Fruit fly (Drosophila melanogaster) whole organism, embryonic: ENCODE data around the gene Cdk1.

ENCODE experiments used
- Ada2b ChIP-seq: fragments of 200-800 bp; sonication (Bioruptor generic); IDR thresholded peaks from 2 replicates; pipeline ENCODE4 v1.3.6; 2022; ENCODE audit warnings: missing biosample characterization, missing genetic modification characterization
- CG10321 ChIP-seq: fragments of 200-800 bp; sonication (Bioruptor generic); IDR thresholded peaks from 2 replicates; pipeline ENCODE4 v1.3.6; 2022; ENCODE audit warnings: missing biosample characterization, missing genetic modification characterization
- CG10543 ChIP-seq: fragments of 200-800 bp; sonication (Bioruptor generic); optimal IDR thresholded peaks from 3 replicates; lab custom pipeline; 2017; ENCODE audit warnings: missing biosample characterization, mild to moderate bottlenecking, missing genetic modification characterization, moderate library complexity
- CG11456 ChIP-seq: fragments of 200-800 bp; sonication (Bioruptor generic); IDR thresholded peaks from 3 replicates; pipeline ENCODE4 v1.3.6; 2022; ENCODE audit warnings: missing biosample characterization, missing genetic modification characterization
- CG12155 ChIP-seq: fragments of 200-800 bp; sonication (Bioruptor generic); optimal IDR thresholded peaks from 3 replicates; lab custom pipeline; 2016; ENCODE audit warnings: missing biosample characterization, missing genetic modification characterization
- CG13775 ChIP-seq: fragments of 200-800 bp; sonication (Bioruptor generic); optimal IDR thresholded peaks from 3 replicates; lab custom pipeline; 2017; ENCODE audit warnings: missing biosample characterization, mild to moderate bottlenecking, missing genetic modification characterization
- CG13894 ChIP-seq: fragments of 200-800 bp; sonication (Bioruptor generic); optimal IDR thresholded peaks from 3 replicates; lab custom pipeline; 2018; ENCODE audit warnings: missing biosample characterization, mild to moderate bottlenecking, missing genetic modification characterization, moderate library complexity
- CG14014 ChIP-seq: fragments of 200-800 bp; sonication (Bioruptor generic); IDR thresholded peaks from 2 replicates; pipeline ENCODE4 v1.3.6; 2022; ENCODE audit warnings: missing biosample characterization, missing genetic modification characterization
- CG14050 ChIP-seq: fragments of 200-800 bp; sonication (Bioruptor generic); IDR thresholded peaks from 3 replicates; pipeline ENCODE4 v1.3.6; 2022; ENCODE audit warnings: missing biosample characterization, missing genetic modification characterization
- CG15696 ChIP-seq: fragments of 200-800 bp; sonication (Bioruptor generic); optimal IDR thresholded peaks from 2 replicates; lab custom pipeline; 2019; ENCODE audit warnings: missing biosample characterization, mild to moderate bottlenecking, missing genetic modification characterization, moderate library complexity
- CG17568 ChIP-seq: fragments of 200-800 bp; sonication (Bioruptor generic); optimal IDR thresholded peaks from 2 replicates; lab custom pipeline; 2018; ENCODE audit warnings: missing biosample characterization, mild to moderate bottlenecking, missing genetic modification characterization, moderate library complexity
- CG18619 ChIP-seq: fragments of 200-800 bp; sonication (Bioruptor generic); optimal IDR thresholded peaks from 3 replicates; lab custom pipeline; 2017; ENCODE audit warnings: missing biosample characterization, mild to moderate bottlenecking, missing genetic modification characterization
- CG18764 ChIP-seq: fragments of 200-800 bp; sonication (Bioruptor generic); optimal IDR thresholded peaks from 3 replicates; lab custom pipeline; 2016; ENCODE audit warnings: missing biosample characterization, missing genetic modification characterization
- CG42726 ChIP-seq: fragments of 200-800 bp; sonication (Bioruptor generic); IDR thresholded peaks from 2 replicates; pipeline ENCODE4 v1.3.6; 2022; ENCODE audit warnings: missing biosample characterization, missing genetic modification characterization; ENCODE audit not compliant: partially characterized antibody
- CG43689 ChIP-seq: fragments of 200-800 bp; sonication (Bioruptor generic); IDR thresholded peaks from 2 replicates; pipeline ENCODE4 v1.3.6; 2022; ENCODE audit warnings: missing biosample characterization, missing genetic modification characterization
- CG4404 ChIP-seq: fragments of 200-800 bp; sonication (Bioruptor generic); IDR thresholded peaks from 2 replicates; pipeline ENCODE4 v1.3.6; 2022; ENCODE audit warnings: missing biosample characterization, missing genetic modification characterization
- CG4854 ChIP-seq: fragments of 200-800 bp; sonication (Bioruptor generic); optimal IDR thresholded peaks from 2 replicates; lab custom pipeline; 2016; ENCODE audit warnings: missing biosample characterization, missing genetic modification characterization, inconsistent platforms
- CG5180 ChIP-seq: fragments of 200-800 bp; sonication (Bioruptor generic); optimal IDR thresholded peaks from 3 replicates; lab custom pipeline; 2017; ENCODE audit warnings: missing biosample characterization, missing genetic modification characterization, mild to moderate bottlenecking, moderate library complexity, missing genetic modification reagents
- CG7357 ChIP-seq: fragments of 200-800 bp; sonication (Bioruptor generic); IDR thresholded peaks from 3 replicates; pipeline ENCODE4 v1.3.6; 2022; ENCODE audit warnings: missing biosample characterization, missing genetic modification characterization
- CkIIα-i1 ChIP-seq: fragments of 200-800 bp; sonication (Bioruptor generic); IDR thresholded peaks from 2 replicates; pipeline ENCODE4 v1.3.6; 2022; ENCODE audit warnings: missing biosample characterization, missing genetic modification characterization
- Dip2 ChIP-seq: fragments of 200-800 bp; sonication (Bioruptor generic); IDR thresholded peaks from 2 replicates; pipeline ENCODE4 v1.3.6; 2022; ENCODE audit warnings: missing biosample characterization, missing genetic modification characterization
- Dip3 ChIP-seq: fragments of 200-800 bp; sonication (Bioruptor generic); optimal IDR thresholded peaks from 3 replicates; lab custom pipeline; 2016; ENCODE audit warnings: missing biosample characterization, missing genetic modification characterization
- GATAe ChIP-seq: fragments of 200-800 bp; sonication (Bioruptor generic); conservative IDR thresholded peaks from 2 replicates; pipeline ENCODE4 v1.3.6; 2022; ENCODE audit warnings: missing biosample characterization, missing genetic modification characterization
- HLH4C ChIP-seq: fragments of 200-800 bp; sonication (Bioruptor generic); IDR thresholded peaks from 3 replicates; pipeline ENCODE4 v1.3.6; 2022; ENCODE audit warnings: missing biosample characterization, missing genetic modification characterization; ENCODE audit not compliant: partially characterized antibody
- HmgZ ChIP-seq: fragments of 200-800 bp; sonication (Bioruptor generic); optimal IDR thresholded peaks from 2 replicates; lab custom pipeline; 2018; ENCODE audit warnings: missing biosample characterization, mild to moderate bottlenecking, missing genetic modification characterization
- Hr3 ChIP-seq: fragments of 200-800 bp; sonication (Bioruptor generic); optimal IDR thresholded peaks from 3 replicates; lab custom pipeline; 2016; ENCODE audit warnings: missing biosample characterization, missing genetic modification characterization
- MESR4 ChIP-seq: fragments of 200-800 bp; sonication (Bioruptor generic); optimal IDR thresholded peaks from 2 replicates; lab custom pipeline; 2018; ENCODE audit warnings: missing biosample characterization, mild to moderate bottlenecking, missing genetic modification characterization, moderate library complexity
- Neu2 ChIP-seq: fragments of 200-800 bp; sonication (Bioruptor generic); optimal IDR thresholded peaks from 3 replicates; lab custom pipeline; 2016; ENCODE audit warnings: missing biosample characterization, missing genetic modification characterization, borderline replicate concordance
- Oaz ChIP-seq: fragments of 200-800 bp; sonication (Bioruptor generic); IDR thresholded peaks from 2 replicates; pipeline ENCODE4 v1.3.6; 2022; ENCODE audit warnings: missing biosample characterization, missing genetic modification characterization
- Ravus ChIP-seq: fragments of 200-800 bp; sonication (Bioruptor generic); IDR thresholded peaks from 2 replicates; pipeline ENCODE4 v1.3.6; 2022; ENCODE audit warnings: missing biosample characterization, missing genetic modification characterization
- Side ChIP-seq: fragments of 200-800 bp; sonication (Bioruptor generic); optimal IDR thresholded peaks from 2 replicates; lab custom pipeline; 2016; ENCODE audit warnings: missing biosample characterization, missing genetic modification characterization
- Sox102F ChIP-seq: fragments of 200-800 bp; sonication (Bioruptor generic); optimal IDR thresholded peaks from 2 replicates; lab custom pipeline; 2018; ENCODE audit warnings: missing biosample characterization, mild to moderate bottlenecking, missing genetic modification characterization, moderate library complexity
- amos ChIP-seq: fragments of 200-800 bp; sonication (Bioruptor generic); IDR thresholded peaks from 2 replicates; pipeline ENCODE4 v1.3.6; 2022; ENCODE audit warnings: missing biosample characterization, missing genetic modification characterization; ENCODE audit not compliant: partially characterized antibody
- aop ChIP-seq: fragments of 200-800 bp; sonication (Bioruptor generic); IDR thresholded peaks from 2 replicates; pipeline ENCODE4 v1.3.6; 2022; ENCODE audit warnings: missing biosample characterization, missing genetic modification characterization
- ara ChIP-seq: fragments of 200-800 bp; sonication (Bioruptor generic); IDR thresholded peaks from 2 replicates; pipeline ENCODE4 v1.3.6; 2022; ENCODE audit warnings: missing biosample characterization, missing genetic modification characterization
- dm ChIP-seq: fragments of 200-800 bp; sonication (Bioruptor generic); optimal IDR thresholded peaks from 3 replicates; lab custom pipeline; 2016; ENCODE audit warnings: missing biosample characterization, missing genetic modification characterization
- dmrt99B ChIP-seq: fragments of 200-800 bp; sonication (Bioruptor generic); optimal IDR thresholded peaks from 2 replicates; lab custom pipeline; 2018; ENCODE audit warnings: missing biosample characterization, mild to moderate bottlenecking, missing genetic modification characterization, moderate library complexity
- dysf ChIP-seq: fragments of 200-800 bp; sonication (Bioruptor generic); IDR thresholded peaks from 3 replicates; pipeline ENCODE4 v1.3.6; 2022; ENCODE audit warnings: missing biosample characterization, missing genetic modification characterization
- fd3F ChIP-seq: fragments of 200-800 bp; sonication (Bioruptor generic); optimal IDR thresholded peaks from 2 replicates; lab custom pipeline; 2018; ENCODE audit warnings: missing biosample characterization, mild to moderate bottlenecking, missing genetic modification characterization, moderate library complexity
- fd64A ChIP-seq: fragments of 200-800 bp; sonication (Bioruptor generic); optimal IDR thresholded peaks from 3 replicates; lab custom pipeline; 2018; ENCODE audit warnings: missing biosample characterization, mild to moderate bottlenecking, missing genetic modification characterization
- grn ChIP-seq: fragments of 200-800 bp; sonication (Bioruptor generic); optimal IDR thresholded peaks from 3 replicates; lab custom pipeline; 2017; ENCODE audit warnings: missing biosample characterization, missing genetic modification characterization
- gro ChIP-seq: fragments of 200-800 bp; sonication (Bioruptor generic); optimal IDR thresholded peaks from 2 replicates; lab custom pipeline; 2016; ENCODE audit warnings: missing biosample characterization, missing genetic modification characterization
- jing ChIP-seq: fragments of 200-800 bp; sonication (Bioruptor generic); optimal IDR thresholded peaks from 2 replicates; lab custom pipeline; 2018; ENCODE audit warnings: missing biosample characterization, mild to moderate bottlenecking, missing genetic modification characterization
- lilli ChIP-seq: fragments of 200-800 bp; sonication (Bioruptor generic); optimal IDR thresholded peaks from 3 replicates; lab custom pipeline; 2016; ENCODE audit warnings: missing biosample characterization, missing genetic modification characterization
- maf-S ChIP-seq: fragments of 200-800 bp; sonication (Bioruptor generic); optimal IDR thresholded peaks from 2 replicates; lab custom pipeline; 2016; ENCODE audit warnings: missing biosample characterization, missing genetic modification characterization
- peb ChIP-seq: fragments of 200-800 bp; sonication (Bioruptor generic); IDR thresholded peaks from 2 replicates; pipeline ENCODE4 v1.3.6; 2022; ENCODE audit warnings: missing biosample characterization, missing genetic modification characterization
- phol ChIP-seq: fragments of 200-800 bp; sonication (Bioruptor generic); optimal IDR thresholded peaks from 3 replicates; lab custom pipeline; 2018; ENCODE audit warnings: missing biosample characterization, mild to moderate bottlenecking, missing genetic modification characterization, moderate library complexity
- pnt ChIP-seq: fragments of 200-800 bp; sonication (Bioruptor generic); optimal IDR thresholded peaks from 3 replicates; lab custom pipeline; 2016; ENCODE audit warnings: missing biosample characterization, missing genetic modification characterization
- row ChIP-seq: fragments of 200-800 bp; sonication (Bioruptor generic); IDR thresholded peaks from 3 replicates; pipeline ENCODE4 v1.3.6; 2022; ENCODE audit warnings: missing biosample characterization, missing genetic modification characterization
- slou ChIP-seq: fragments of 200-800 bp; sonication (Bioruptor generic); optimal IDR thresholded peaks from 3 replicates; lab custom pipeline; 2016; ENCODE audit warnings: missing biosample characterization, missing genetic modification characterization
- ssp ChIP-seq: fragments of 200-800 bp; sonication (Bioruptor generic); IDR thresholded peaks from 2 replicates; pipeline ENCODE4 v1.3.6; 2022; ENCODE audit warnings: missing biosample characterization, missing genetic modification characterization
- yki ChIP-seq: fragments of >200 bp; optimal IDR thresholded peaks from 3 replicates; lab custom pipeline; 2018

Cdk1 gene

dm6 chr2L:10428528-10428927 lies 42.5 kb upstream of the Cdk1 start, which contains the start of gene CG5188 (continued):
- no peak for TF ChIP-seq CG10543 (GFP tag; lab: Kevin White, UChicago)
- TF ChIP-seq gro (GFP tag; lab: Kevin White, UChicago): no peak
- TF ChIP-seq lilli (GFP tag; lab: Kevin White, UChicago): peak; percentile 48
- TF ChIP-seq CG10321 (GFP tag; lab: Robert Waterston, UW): no peak
- TF ChIP-seq Hr3 (GFP tag; lab: Kevin White, UChicago): peak; percentile 9
- TF ChIP-seq Ada2b: peak; percentile 62
- TF ChIP-seq CG4854 (GFP tag; lab: Kevin White, UChicago): no peak
- TF ChIP-seq Dip2: no peak
- no peak for TF ChIP-seq CkIIα-i1 (GFP tag; lab: Robert Waterston, UW)
- no peak for TF ChIP-seq grn
- peak; percentile 60 for TF ChIP-seq ssp (GFP tag; lab: Robert Waterston, UW)
- no peak for TF ChIP-seq slou (GFP tag; lab: Kevin White, UChicago)
- no peak for TF ChIP-seq ara (GFP tag; lab: Robert Waterston, UW)
- TF ChIP-seq CG7357 (GFP tag; lab: Robert Waterston, UW): no peak
- TF ChIP-seq row (GFP tag; lab: Robert Waterston, UW): peak; percentile 82
- TF ChIP-seq MESR4 (GFP tag; lab: Kevin White, UChicago): peak; percentile 43
- TF ChIP-seq HLH4C: no peak
- peak; percentile 43 for TF ChIP-seq CG18764
- no peak for TF ChIP-seq Ravus (GFP tag; lab: Robert Waterston, UW)
- TF ChIP-seq fd3F: no peak
- TF ChIP-seq CG5180 (GFP tag; lab: Kevin White, UChicago): no peak
- no peak for TF ChIP-seq fd64A (GFP tag; lab: Kevin White, UChicago)
- TF ChIP-seq pnt: peak; percentile 17
- no peak for TF ChIP-seq Oaz
- TF ChIP-seq phol (tag; lab: Kevin White, UChicago): peak; percentile 55
- no peak for TF ChIP-seq dmrt99B (tag; lab: Kevin White, UChicago)
- TF ChIP-seq amos (GFP tag; lab: Robert Waterston, UW): no peak; the same call in 1 of the 2 replicates
- TF ChIP-seq CG4404 (GFP tag; lab: Robert Waterston, UW): no peak
- TF ChIP-seq CG18619 (GFP tag; lab: Kevin White, UChicago): peak; percentile 16
- TF ChIP-seq Neu2 (GFP tag; lab: Kevin White, UChicago): no peak
- no peak; the same call in 2 of the 3 replicates for TF ChIP-seq dysf
- TF ChIP-seq maf-S (GFP tag; lab: Kevin White, UChicago): no peak
- TF ChIP-seq dm (GFP tag; lab: Kevin White, UChicago): no peak
- no peak for TF ChIP-seq CG14050 (GFP tag; lab: Robert Waterston, UW)
- no peak for TF ChIP-seq CG43689
- TF ChIP-seq Dip3 (GFP tag; lab: Kevin White, UChicago): no peak
- TF ChIP-seq CG11456 (GFP tag; lab: Robert Waterston, UW): no peak
- peak; percentile 29 for TF ChIP-seq CG13775 (GFP tag; lab: Kevin White, UChicago)
- no peak for TF ChIP-seq CG17568
- no peak for TF ChIP-seq aop
- TF ChIP-seq CG13894 (tag; lab: Kevin White, UChicago): peak; percentile 41
- no peak for TF ChIP-seq jing (GFP tag; lab: Kevin White, UChicago)
- TF ChIP-seq yki (lab: Kevin White, UChicago): no peak
- TF ChIP-seq CG15696 (tag; lab: Kevin White, UChicago): peak; percentile 17
- TF ChIP-seq Side (GFP tag; lab: Kevin White, UChicago): no peak
- TF ChIP-seq peb (GFP tag; lab: Robert Waterston, UW): no peak
- TF ChIP-seq Sox102F (GFP tag; lab: Kevin White, UChicago): no peak
- TF ChIP-seq CG14014 (GFP tag; lab: Robert Waterston, UW): peak; percentile 35; the same call in 1 of the 2 replicates
- TF ChIP-seq HmgZ: peak; percentile 40
- no peak for TF ChIP-seq CG42726 (GFP tag; lab: Robert Waterston, UW)
- peak; percentile 37 for TF ChIP-seq CG12155
- no peak; the same call in 1 of the 2 replicates for TF ChIP-seq GATAe (GFP tag; lab: Robert Waterston, UW)
